Fruit fly (Drosophila melanogaster) whole organism, embryonic: ENCODE measurements around the gene dia.
A peak's percentile ranks its signal among the peaks of the same experiment; 100 is the strongest.

ENCODE experiments used
- CG10565 ChIP-seq: fragments of 200-800 bp; sonication (Bioruptor generic); optimal IDR thresholded peaks from 3 replicates; lab custom pipeline; 2016; ENCODE audit warnings: missing biosample characterization, mild to moderate bottlenecking, missing genetic modification characterization
- CG11504 ChIP-seq: fragments of 200-800 bp; sonication (Bioruptor generic); optimal IDR thresholded peaks from 3 replicates; lab custom pipeline; 2019; ENCODE audit warnings: missing biosample characterization, mild to moderate bottlenecking, missing genetic modification characterization, moderate library complexity
- CG13296 ChIP-seq: fragments of 200-800 bp; sonication (Bioruptor generic); optimal IDR thresholded peaks from 3 replicates; lab custom pipeline; 2018; ENCODE audit warnings: missing biosample characterization, mild to moderate bottlenecking, missing genetic modification characterization
- CG13424 ChIP-seq: fragments of 200-800 bp; sonication (Bioruptor generic); optimal IDR thresholded peaks from 2 replicates; lab custom pipeline; 2019; ENCODE audit warnings: missing biosample characterization, mild to moderate bottlenecking, missing genetic modification characterization, moderate library complexity
- CG14667 ChIP-seq: fragments of 200-800 bp; sonication (Bioruptor generic); IDR thresholded peaks from 2 replicates; pipeline ENCODE4 v1.3.6; 2022; ENCODE audit warnings: missing biosample characterization, missing genetic modification characterization
- CG14710 ChIP-seq: fragments of 200-800 bp; sonication (Bioruptor generic); optimal IDR thresholded peaks from 3 replicates; lab custom pipeline; 2019; ENCODE audit warnings: missing biosample characterization, mild to moderate bottlenecking, missing genetic modification characterization, moderate library complexity
- CG17612 ChIP-seq: fragments of 200-800 bp; sonication (Bioruptor generic); IDR thresholded peaks from 2 replicates; pipeline ENCODE4 v1.3.6; 2022; ENCODE audit warnings: missing biosample characterization, missing genetic modification characterization
- CG2116 ChIP-seq: fragments of 200-800 bp; sonication (Bioruptor generic); optimal IDR thresholded peaks from 3 replicates; lab custom pipeline; 2018; ENCODE audit warnings: missing biosample characterization, mild to moderate bottlenecking, missing genetic modification characterization
- CG31441 ChIP-seq: fragments of 200-800 bp; sonication (Bioruptor generic); IDR thresholded peaks from 2 replicates; pipeline ENCODE4 v1.3.6; 2022; ENCODE audit warnings: missing biosample characterization, missing genetic modification characterization
- CG3163 ChIP-seq: fragments of 200-800 bp; sonication (Bioruptor generic); optimal IDR thresholded peaks from 3 replicates; lab custom pipeline; 2016; ENCODE audit warnings: missing biosample characterization, missing genetic modification characterization
- CG3281 ChIP-seq: fragments of 200-800 bp; sonication (Bioruptor generic); optimal IDR thresholded peaks from 3 replicates; lab custom pipeline; 2017; ENCODE audit warnings: missing biosample characterization, mild to moderate bottlenecking, missing genetic modification characterization
- CG3847 ChIP-seq: fragments of 200-800 bp; sonication (Bioruptor generic); IDR thresholded peaks from 2 replicates; pipeline ENCODE4 v1.3.6; 2022; ENCODE audit warnings: missing biosample characterization, missing genetic modification characterization
- CG6689 ChIP-seq: fragments of 200-800 bp; sonication (Bioruptor generic); IDR thresholded peaks from 2 replicates; pipeline ENCODE4 v1.3.6; 2022; ENCODE audit warnings: missing biosample characterization, missing genetic modification characterization
- CG6813 ChIP-seq: fragments of 200-800 bp; sonication (Bioruptor generic); optimal IDR thresholded peaks from 2 replicates; lab custom pipeline; 2017; ENCODE audit warnings: missing biosample characterization, missing genetic modification characterization, mild to moderate bottlenecking, moderate library complexity, missing genetic modification reagents
- CG7745 ChIP-seq: fragments of 200-800 bp; sonication (Bioruptor generic); optimal IDR thresholded peaks from 2 replicates; lab custom pipeline; 2018; ENCODE audit warnings: missing biosample characterization, mild to moderate bottlenecking, missing genetic modification characterization, moderate library complexity
- CG8089 ChIP-seq: fragments of 200-800 bp; sonication (Bioruptor generic); optimal IDR thresholded peaks from 3 replicates; lab custom pipeline; 2016; ENCODE audit warnings: missing biosample characterization, missing genetic modification characterization
- CG8359 ChIP-seq: fragments of 200-800 bp; sonication (Bioruptor generic); optimal IDR thresholded peaks from 2 replicates; lab custom pipeline; 2017; ENCODE audit warnings: missing biosample characterization, mild to moderate bottlenecking, missing genetic modification characterization, borderline replicate concordance
- CG8944 ChIP-seq: fragments of 200-800 bp; sonication (Bioruptor generic); optimal IDR thresholded peaks from 3 replicates; lab custom pipeline; 2016; ENCODE audit warnings: missing biosample characterization, missing genetic modification characterization
- Chrac-16 ChIP-seq: fragments of 200-800 bp; sonication (Bioruptor generic); optimal IDR thresholded peaks from 3 replicates; lab custom pipeline; 2016; ENCODE audit warnings: missing biosample characterization, missing genetic modification characterization
- D19A ChIP-seq: fragments of 200-800 bp; optimal IDR thresholded peaks from 3 replicates; lab custom pipeline; 2019; ENCODE audit warnings: missing biosample characterization, mild to moderate bottlenecking, missing genetic modification characterization, moderate library complexity
- D19B ChIP-seq: fragments of 200-800 bp; sonication (Bioruptor generic); optimal IDR thresholded peaks from 2 replicates; lab custom pipeline; 2017; ENCODE audit warnings: missing biosample characterization, mild to moderate bottlenecking, missing genetic modification characterization
- E2f2 ChIP-seq: fragments of 200-800 bp; sonication (Bioruptor generic); IDR thresholded peaks from 2 replicates; pipeline ENCODE4 v1.3.6; 2022; ENCODE audit warnings: missing biosample characterization, missing genetic modification characterization
- HLH54F ChIP-seq: fragments of 200-800 bp; sonication (Bioruptor generic); optimal IDR thresholded peaks from 3 replicates; lab custom pipeline; 2016; ENCODE audit warnings: missing biosample characterization, missing genetic modification characterization
- Hey ChIP-seq: fragments of 200-800 bp; sonication (Bioruptor generic); optimal IDR thresholded peaks from 3 replicates; lab custom pipeline; 2018; ENCODE audit warnings: missing biosample characterization, mild to moderate bottlenecking, missing genetic modification characterization
- Jarid2 ChIP-seq: fragments of 200-800 bp; sonication (Bioruptor generic); optimal IDR thresholded peaks from 3 replicates; lab custom pipeline; 2017; ENCODE audit warnings: mild to moderate bottlenecking, missing biosample characterization, missing genetic modification reagents, missing genetic modification characterization
- Kr ChIP-seq: fragments of 200-800 bp; sonication (Bioruptor generic); optimal IDR thresholded peaks from 2 replicates; lab custom pipeline; 2017; ENCODE audit warnings: missing biosample characterization, mild to moderate bottlenecking, missing genetic modification characterization
- Mad ChIP-seq: fragments of 200-800 bp; sonication (Bioruptor generic); optimal IDR thresholded peaks from 2 replicates; lab custom pipeline; 2016; ENCODE audit warnings: missing biosample characterization, missing genetic modification characterization
- NC2β ChIP-seq: fragments of 200-800 bp; sonication (Bioruptor generic); optimal IDR thresholded peaks from 2 replicates; lab custom pipeline; 2016; ENCODE audit warnings: missing biosample characterization, missing genetic modification characterization
- Spps ChIP-seq: fragments of 200-800 bp; sonication (Bioruptor generic); optimal IDR thresholded peaks from 2 replicates; lab custom pipeline; 2018; ENCODE audit warnings: missing biosample characterization, mild to moderate bottlenecking, missing genetic modification characterization
- Tbp ChIP-seq: fragments of >200 bp; optimal IDR thresholded peaks from 2 replicates; lab custom pipeline; 2018; ENCODE audit warnings: missing biosample characterization, missing genetic modification characterization
- Usf ChIP-seq: fragments of 200-800 bp; sonication (Bioruptor generic); optimal IDR thresholded peaks from 2 replicates; lab custom pipeline; 2017; ENCODE audit warnings: missing genotype, missing biosample characterization, missing genetic modification characterization
- ab ChIP-seq: fragments of 200-800 bp; sonication (Bioruptor generic); optimal IDR thresholded peaks from 2 replicates; lab custom pipeline; 2016; ENCODE audit warnings: missing biosample characterization, missing genetic modification characterization
- ac ChIP-seq: fragments of 200-800 bp; sonication (Bioruptor generic); optimal IDR thresholded peaks from 3 replicates; lab custom pipeline; 2017; ENCODE audit warnings: missing biosample characterization, mild to moderate bottlenecking, missing genetic modification characterization
- ap ChIP-seq: fragments of 200-800 bp; sonication (Bioruptor generic); IDR thresholded peaks from 2 replicates; pipeline ENCODE4 v1.3.6; 2022; ENCODE audit warnings: missing biosample characterization, missing genetic modification characterization
- ase ChIP-seq: fragments of 200-800 bp; sonication (Bioruptor generic); IDR thresholded peaks from 3 replicates; pipeline ENCODE4 v1.3.6; 2022; ENCODE audit warnings: missing biosample characterization, missing genetic modification characterization
- chm ChIP-seq: fragments of 200-800 bp; sonication (Bioruptor generic); IDR thresholded peaks from 2 replicates; pipeline ENCODE4 v1.3.6; 2022; ENCODE audit warnings: missing biosample characterization, missing genetic modification characterization
- emc ChIP-seq: fragments of 200-800 bp; sonication (Bioruptor generic); optimal IDR thresholded peaks from 2 replicates; lab custom pipeline; 2016; ENCODE audit warnings: missing biosample characterization, missing genetic modification characterization
- ewg ChIP-seq: fragments of 200-800 bp; sonication (Bioruptor generic); optimal IDR thresholded peaks from 3 replicates; lab custom pipeline; 2017; ENCODE audit warnings: mild to moderate bottlenecking, missing biosample characterization, missing genetic modification reagents, missing genetic modification characterization
- gfzf ChIP-seq: fragments of 200-800 bp; sonication (Bioruptor generic); optimal IDR thresholded peaks from 2 replicates; lab custom pipeline; 2016; ENCODE audit warnings: missing biosample characterization, mild to moderate bottlenecking, missing genetic modification characterization, moderate library complexity
- her ChIP-seq: fragments of 200-800 bp; sonication (Bioruptor generic); optimal IDR thresholded peaks from 2 replicates; lab custom pipeline; 2016; ENCODE audit warnings: missing biosample characterization, missing genetic modification characterization
- lab ChIP-seq: fragments of 200-800 bp; sonication (Bioruptor generic); optimal IDR thresholded peaks from 3 replicates; lab custom pipeline; 2017; ENCODE audit warnings: missing biosample characterization, missing genetic modification characterization, mild to moderate bottlenecking, moderate library complexity, missing genetic modification reagents
- lola ChIP-seq, 3 experiments: fragments of >200 bp in 2 of 3; fragments of 200-800 bp in 1 of 3; sonication (Bioruptor generic) in 1 of 3; optimal IDR thresholded peaks; 2 replicates each; lab custom pipeline; 2017 to 2019; ENCODE audit warnings: missing biosample characterization in 3 of 3, missing genetic modification characterization in 3 of 3, mild to moderate bottlenecking in 1 of 3, moderate library complexity in 1 of 3
- peb ChIP-seq: fragments of 200-800 bp; sonication (Bioruptor generic); IDR thresholded peaks from 2 replicates; pipeline ENCODE4 v1.3.6; 2022; ENCODE audit warnings: missing biosample characterization, missing genetic modification characterization
- pho ChIP-seq: fragments of 200-800 bp; sonication (Bioruptor generic); optimal IDR thresholded peaks from 2 replicates; lab custom pipeline; 2016; ENCODE audit warnings: missing biosample characterization, missing genetic modification characterization
- pzg ChIP-seq: fragments of 200-800 bp; sonication (Bioruptor generic); optimal IDR thresholded peaks from 3 replicates; lab custom pipeline; 2018; ENCODE audit warnings: missing biosample characterization, mild to moderate bottlenecking, missing genetic modification characterization, moderate library complexity
- rib ChIP-seq: fragments of 200-800 bp; sonication (Bioruptor generic); IDR thresholded peaks from 2 replicates; pipeline ENCODE4 v1.3.6; 2022; ENCODE audit warnings: missing biosample characterization, missing genetic modification characterization
- ro ChIP-seq: fragments of 200-800 bp; sonication (Bioruptor generic); IDR thresholded peaks from 2 replicates; pipeline ENCODE4 v1.3.6; 2022; ENCODE audit warnings: missing biosample characterization, missing genetic modification characterization
- tll ChIP-seq, 2 experiments: fragments of 200-800 bp in 1 of 2; fragments of >200 bp in 1 of 2; sonication (Bioruptor generic) in 1 of 2; optimal IDR thresholded peaks; 2 replicates each; lab custom pipeline; 2017 to 2019; ENCODE audit warnings: missing biosample characterization in 2 of 2, missing genetic modification characterization in 2 of 2, mild to moderate bottlenecking in 1 of 2, moderate library complexity in 1 of 2
- tna ChIP-seq: fragments of 200-800 bp; sonication (Bioruptor generic); IDR thresholded peaks from 2 replicates; pipeline ENCODE4 v1.3.6; 2022; ENCODE audit warnings: missing biosample characterization, missing genetic modification characterization; ENCODE audit not compliant: partially characterized antibody
- trem ChIP-seq: fragments of 200-800 bp; optimal IDR thresholded peaks from 3 replicates; lab custom pipeline; 2019; ENCODE audit warnings: missing biosample characterization, mild to moderate bottlenecking, missing genetic modification characterization, moderate library complexity
- vfl ChIP-seq: fragments of 200-800 bp; sonication (Bioruptor generic); optimal IDR thresholded peaks from 2 replicates; lab custom pipeline; 2016; ENCODE audit warnings: missing biosample characterization, missing genetic modification characterization
- yki ChIP-seq: fragments of >200 bp; optimal IDR thresholded peaks from 3 replicates; lab custom pipeline; 2018

dia gene

dm6 chr2L:20797515-20797847 is 39.5 kb downstream of the dia start, which contains the start of gene CG9328 (continued):
- TF ChIP-seq CG3281 (GFP tag; lab: Kevin White, UChicago) (no peak), her (GFP tag; lab: Kevin White, UChicago) (peak; percentile 51), Hey (tag; lab: Kevin White, UChicago) (no peak), CG3163 (GFP tag; lab: Kevin White, UChicago) (no peak), Mad (GFP tag; lab: Kevin White, UChicago) (no peak), CG17612 (GFP tag; lab: Robert Waterston, UW) (no peak), ro (GFP tag; lab: Robert Waterston, UW) (no peak), CG11504 (peak; percentile 38), ac (GFP tag; lab: Kevin White, UChicago) (no peak), ap (no peak), Tbp (GFP tag; lab: Kevin White, UChicago) (no peak), Usf (GFP tag; lab: Kevin White, UChicago) (no peak), lola (GFP tag; optimal IDR thresholded peaks at IDR 0.05; lab: Kevin White, UChicago) (no peak), CG10565 (GFP tag; lab: Kevin White, UChicago) (no peak), CG8359 (GFP tag; lab: Kevin White, UChicago) (no peak), E2f2 (no peak), CG3847 (GFP tag; lab: Robert Waterston, UW) (no peak), NC2β (GFP tag; lab: Kevin White, UChicago) (no peak), trem (tag; lab: Kevin White, UChicago) (peak; percentile 70), D19B (GFP tag; lab: Kevin White, UChicago) (peak; percentile 1), yki (lab: Kevin White, UChicago) (no peak), CG13296 (GFP tag; lab: Kevin White, UChicago) (no peak), rib (GFP tag; lab: Robert Waterston, UW) (peak; percentile 62; the same call in 1 of the 2 replicates), CG6813 (GFP tag; lab: Kevin White, UChicago) (peak; percentile 5), Chrac-16 (GFP tag; lab: Kevin White, UChicago) (no peak), CG31441 (GFP tag; lab: Robert Waterston, UW) (no peak; the same call in 1 of the 2 replicates), D19A (tag; lab: Kevin White, UChicago) (peak; percentile 100), pzg (GFP tag; lab: Kevin White, UChicago) (peak; percentile 46), tll (GFP tag; optimal IDR thresholded peaks at IDR 0.05; lab: Kevin White, UChicago) (no peak), ab (GFP tag; lab: Kevin White, UChicago) (no peak), tna (GFP tag; lab: Robert Waterston, UW) (peak; percentile 64), pho (peak; percentile 41), CG8944 (GFP tag; lab: Kevin White, UChicago) (peak; percentile 7), peb (no peak), emc (GFP tag; lab: Kevin White, UChicago) (no peak), Kr (GFP tag; lab: Kevin White, UChicago) (peak; percentile 36), gfzf (GFP tag; lab: Kevin White, UChicago) (peak; percentile 64), chm (GFP tag; lab: Robert Waterston, UW) (peak; percentile 89), CG6689 (GFP tag; lab: Robert Waterston, UW) (peak; percentile 41; the same call in 1 of the 2 replicates), Jarid2 (GFP tag; lab: Kevin White, UChicago) (peak; percentile 94), HLH54F (GFP tag; lab: Kevin White, UChicago) (peak; percentile 18), vfl (GFP tag; lab: Kevin White, UChicago) (no peak), CG13424 (tag; lab: Kevin White, UChicago) (peak; percentile 12), CG14710 (peak; percentile 53), CG8089 (peak; percentile 3), ase (GFP tag; lab: Robert Waterston, UW) (no peak), ewg (GFP tag; lab: Kevin White, UChicago) (no peak), CG2116 (GFP tag; lab: Kevin White, UChicago) (peak; percentile 47), CG7745 (tag; lab: Kevin White, UChicago) (no peak), CG14667 (GFP tag; lab: Robert Waterston, UW) (no peak), Spps (tag; lab: Kevin White, UChicago) (peak; percentile 12), lab (GFP tag; lab: Kevin White, UChicago) (peak; percentile 71)
